Fruit fly (Drosophila melanogaster) whole organism, larva: ENCODE data around the gene CG9098.
A peak's percentile ranks its signal among the peaks of the same experiment; 100 is the strongest.

ENCODE experiments used
- noc ChIP-seq: fragments of 200-800 bp; sonication (Bioruptor generic); optimal IDR thresholded peaks from 3 replicates; lab custom pipeline; 2019; ENCODE audit warnings: missing biosample characterization, mild to moderate bottlenecking, missing genetic modification characterization, moderate library complexity

CG9098 gene

dm6 chr2L:5972588-5973236, 39.4 kb downstream of the CG9098 start:
- no peak for TF ChIP-seq noc (tag; lab: Kevin White, UChicago)

dm6 chr2L:5972005-5972404, 40.1 kb downstream of the CG9098 start:
- peak; percentile 58 for TF ChIP-seq noc (tag; lab: Kevin White, UChicago)

dm6 chr2L:5971093-5971808, 40.9 kb downstream of the CG9098 start:
- TF ChIP-seq noc (tag; lab: Kevin White, UChicago): no peak

dm6 chr2L:5969559-5969958, 42.6 kb downstream of the CG9098 start, which contains the start of gene Ucp4B:
Gene Ucp4B (plus strand): TSS chr2L:5969859.
- TF ChIP-seq noc (tag; lab: Kevin White, UChicago): no peak

- TF ChIP-seq noc (tag; lab: Kevin White, UChicago): no peak
Measured at dm6 chr2L:5967702-5968616, 44.2 kb downstream of the CG9098 start, which contains the start of the genes CG13992 and Ucp4C. Gene CG13992 (minus strand): TSS chr2L:5967752. Gene Ucp4C (plus strand): TSS chr2L:5968566.

- TF ChIP-seq noc (tag; lab: Kevin White, UChicago): no peak
Measured at dm6 chr2L:5964851-5965250, 47.3 kb downstream of the CG9098 start, which contains the start of gene psd. Gene psd (minus strand): TSS chr2L:5964951.

dm6 chr2L:5964211-5964610, 47.9 kb downstream of the CG9098 start:
- TF ChIP-seq noc (tag; lab: Kevin White, UChicago): no peak

- TF ChIP-seq noc (tag; lab: Kevin White, UChicago): no peak
Measured at dm6 chr2L:5963251-5963650, 48.9 kb downstream of the CG9098 start.

dm6 chr2L:5961169-5961918, 50.8 kb downstream of the CG9098 start:
- no peak for TF ChIP-seq noc (tag; lab: Kevin White, UChicago)

dm6 chr2L:5959863-5960658, 52.1 kb downstream of the CG9098 start, which contains the start of gene Vm26Aa:
Gene Vm26Aa (minus strand): TSS chr2L:5960340.
- TF ChIP-seq noc (tag; lab: Kevin White, UChicago): no peak

- no peak for TF ChIP-seq noc (tag; lab: Kevin White, UChicago)
Measured at dm6 chr2L:5958581-5959177, 53.5 kb downstream of the CG9098 start, which contains the start of gene Vm26Ac. Gene Vm26Ac (minus strand): TSS chr2L:5958631.
